Fruit fly (Drosophila melanogaster) Kc167 (cell line): Measurements from ENCODE around the gene CG16798.

ENCODE experiments used
- Myc ChIP-seq: fragments of >200 bp; optimal IDR thresholded peaks from 2 replicates; lab custom pipeline; 2017; ENCODE audit warnings: missing external identifiers
- Sin3A ChIP-seq: fragments of >200 bp; optimal IDR thresholded peaks from 2 replicates; lab custom pipeline; 2018; ENCODE audit warnings: missing external identifiers
- h ChIP-seq: fragments of >200 bp; optimal IDR thresholded peaks from 3 replicates; lab custom pipeline; 2018; ENCODE audit warnings: missing external identifiers
- insv ChIP-seq: fragments of >200 bp; optimal IDR thresholded peaks from 3 replicates; lab custom pipeline; 2018; ENCODE audit warnings: missing external identifiers
- ttk ChIP-seq: sonication (Bioruptor generic); optimal IDR thresholded peaks from 2 replicates; lab custom pipeline; 2017; ENCODE audit warnings: missing external identifiers

DNA sequence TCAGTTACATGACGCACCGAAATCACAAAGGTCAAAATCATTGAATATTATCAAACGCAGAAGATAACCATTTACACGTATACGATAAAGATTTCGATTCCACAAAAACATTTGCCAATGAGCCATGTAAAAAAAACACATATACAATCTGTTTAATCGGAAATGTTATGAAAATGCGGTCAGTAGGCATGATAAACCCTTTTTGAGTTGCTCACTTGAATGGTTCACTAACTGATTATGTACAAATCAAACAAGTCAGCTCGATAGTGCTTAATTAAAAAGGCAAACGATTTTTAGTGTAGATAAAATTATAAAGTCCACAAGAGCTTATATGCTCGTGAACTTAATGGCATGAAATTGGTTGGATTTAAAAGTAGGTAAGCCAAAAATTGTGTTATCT is 14.9 kb upstream of the CG16798 start:
- TF ChIP-seq ttk (lab: Kevin White, UChicago) (no peak), Myc (lab: Kevin White, UChicago) (no peak), h (lab: Kevin White, UChicago) (no peak), Sin3A (lab: Kevin White, UChicago) (no peak), insv (lab: Kevin White, UChicago) (no peak)
